Worm (Caenorhabditis elegans): ENCODE measurements around the gene skat-1.

skat-1 gene

ce11 chrIII:8983135-8983534, 13.5 kb downstream of the skat-1 start:
- no peak for TF ChIP-seq mdl-1 (tag; optimal IDR thresholded peaks at IDR 0.05)
- no peak for TF ChIP-seq nhr-12 (tag; optimal IDR thresholded peaks at IDR 0.05)
- TF ChIP-seq Y55F3AM.14 (GFP tag; optimal IDR thresholded peaks at IDR 0.05), result no peak
- no peak for TF ChIP-seq nhr-21 (tag; optimal IDR thresholded peaks at IDR 0.05)
- TF ChIP-seq R02D3.7 (tag; optimal IDR thresholded peaks at IDR 0.05), result no peak
- no peak for TF ChIP-seq nhr-11 (tag; optimal IDR thresholded peaks at IDR 0.05)
- TF ChIP-seq alr-1 (tag; optimal IDR thresholded peaks at IDR 0.05), result no peak
- TF ChIP-seq ceh-16 (tag; optimal IDR thresholded peaks at IDR 0.05), result no peak
- TF ChIP-seq elt-1 (tag; optimal IDR thresholded peaks at IDR 0.05), result no peak
- TF ChIP-seq dmd-4 (tag; optimal IDR thresholded peaks at IDR 0.05), result no peak
- peak; percentile 37 for TF ChIP-seq sma-9 (GFP tag; optimal IDR thresholded peaks at IDR 0.05)
- TF ChIP-seq sma-9 (tag; optimal IDR thresholded peaks at IDR 0.05), result no peak
- TF ChIP-seq lin-39 (tag; optimal IDR thresholded peaks at IDR 0.05), result no peak
- no peak for TF ChIP-seq peb-1 (tag; optimal IDR thresholded peaks at IDR 0.05)
- TF ChIP-seq sma-3 (GFP tag; optimal IDR thresholded peaks at IDR 0.05), result peak; percentile 34
- TF ChIP-seq crh-2 (tag; optimal IDR thresholded peaks at IDR 0.05), result no peak
- TF ChIP-seq sem-4 (tag; optimal IDR thresholded peaks at IDR 0.05), result no peak
- TF ChIP-seq skn-1 (tag; optimal IDR thresholded peaks at IDR 0.05), result no peak
- TF ChIP-seq egl-27 (tag; optimal IDR thresholded peaks at IDR 0.05), result no peak
- TF ChIP-seq nhr-237 (tag; optimal IDR thresholded peaks at IDR 0.05), result no peak
- TF ChIP-seq lsy-2 (tag; optimal IDR thresholded peaks at IDR 0.05), result no peak
- no peak for TF ChIP-seq zag-1 (tag; optimal IDR thresholded peaks at IDR 0.05)
- no peak for TF ChIP-seq snpc-4 (tag; optimal IDR thresholded peaks at IDR 0.05)
- TF ChIP-seq lin-11 (tag; optimal IDR thresholded peaks at IDR 0.05), result no peak
- TF ChIP-seq nhr-10 (tag; optimal IDR thresholded peaks at IDR 0.05), result no peak
- TF ChIP-seq fos-1 (tag; optimal IDR thresholded peaks at IDR 0.05), result no peak
- no peak for TF ChIP-seq ZK546.5 (tag; optimal IDR thresholded peaks at IDR 0.05)
- TF ChIP-seq mab-5 (tag; optimal IDR thresholded peaks at IDR 0.05), result no peak
- TF ChIP-seq nhr-129 (tag; optimal IDR thresholded peaks at IDR 0.05), result no peak
- TF ChIP-seq nhr-25 (tag; optimal IDR thresholded peaks at IDR 0.05), result peak; percentile 41
- TF ChIP-seq ceh-82 (tag; optimal IDR thresholded peaks at IDR 0.05), result no peak
- TF ChIP-seq unc-55 (GFP tag; optimal IDR thresholded peaks at IDR 0.05), result no peak
- TF ChIP-seq elt-3 (tag; optimal IDR thresholded peaks at IDR 0.05), result no peak
- TF ChIP-seq ztf-4 (tag; optimal IDR thresholded peaks at IDR 0.05), result no peak
- no peak for TF ChIP-seq nhr-23 (tag; optimal IDR thresholded peaks at IDR 0.05)
- peak; percentile 41 for TF ChIP-seq blmp-1 (tag; optimal IDR thresholded peaks at IDR 0.05; ENCODE audit: insufficient read depth)

ce11 chrIII:8981847-8982479, 14.6 kb downstream of the skat-1 start, which contains the start of gene pde-2:
Gene pde-2, minus strand, starts transcription at chrIII:8981897.
- peak; percentile 74 for TF ChIP-seq sma-9 (GFP tag; optimal IDR thresholded peaks at IDR 0.05)
- no peak for TF ChIP-seq sma-9 (tag; optimal IDR thresholded peaks at IDR 0.05)
- no peak for TF ChIP-seq nhr-10 (tag; optimal IDR thresholded peaks at IDR 0.05)
- peak; percentile 61 for TF ChIP-seq snpc-4 (tag; optimal IDR thresholded peaks at IDR 0.05)
- no peak for TF ChIP-seq aly-2 (tag; optimal IDR thresholded peaks at IDR 0.05)
- peak; percentile 76 for TF ChIP-seq sem-4 (tag; optimal IDR thresholded peaks at IDR 0.05)
- TF ChIP-seq F13H6.1 (tag; optimal IDR thresholded peaks at IDR 0.05), result peak; percentile 68
- peak; percentile 81 for TF ChIP-seq C34F6.9 (tag; optimal IDR thresholded peaks at IDR 0.05)
- no peak for TF ChIP-seq lin-39 (tag; optimal IDR thresholded peaks at IDR 0.05)
- TF ChIP-seq crh-2 (tag; optimal IDR thresholded peaks at IDR 0.05), result peak; percentile 77
- TF ChIP-seq nhr-6 (tag; optimal IDR thresholded peaks at IDR 0.05), result peak; percentile 61
- no peak for TF ChIP-seq R02D3.7 (tag; optimal IDR thresholded peaks at IDR 0.05)
- TF ChIP-seq nhr-129 (tag; optimal IDR thresholded peaks at IDR 0.05), result peak; percentile 74
- no peak for TF ChIP-seq ama-1 (optimal IDR thresholded peaks at IDR 0.05)
- TF ChIP-seq elt-1 (tag; optimal IDR thresholded peaks at IDR 0.05), result no peak
- TF ChIP-seq mbf-1 (tag; optimal IDR thresholded peaks at IDR 0.05), result no peak
- no peak for TF ChIP-seq ceh-82 (tag; optimal IDR thresholded peaks at IDR 0.05)
- TF ChIP-seq Y55F3AM.14 (GFP tag; optimal IDR thresholded peaks at IDR 0.05), result peak; percentile 12
- peak; percentile 37 for TF ChIP-seq ztf-4 (tag; optimal IDR thresholded peaks at IDR 0.05)
- no peak for TF ChIP-seq nhr-12 (tag; optimal IDR thresholded peaks at IDR 0.05)
- peak; percentile 11 for TF ChIP-seq lin-13 (GFP tag; optimal IDR thresholded peaks at IDR 0.05)
- peak; percentile 6 for TF ChIP-seq sma-3 (GFP tag; optimal IDR thresholded peaks at IDR 0.05)
- TF ChIP-seq skn-1 (tag; optimal IDR thresholded peaks at IDR 0.05), result no peak
- TF ChIP-seq lin-11 (tag; optimal IDR thresholded peaks at IDR 0.05), result no peak
- TF ChIP-seq nhr-77 (tag; optimal IDR thresholded peaks at IDR 0.05), result no peak
- TF ChIP-seq nhr-21 (tag; optimal IDR thresholded peaks at IDR 0.05), result no peak
- peak in 1 of 2 experiments; percentile 16 for TF ChIP-seq mdl-1 (tag; optimal IDR thresholded peaks at IDR 0.05)
- no peak for TF ChIP-seq blmp-1 (tag; optimal IDR thresholded peaks at IDR 0.05; ENCODE audit: insufficient read depth)
- peak in 1 of 2 experiments; percentile 69 for TF ChIP-seq lsy-2 (tag; optimal IDR thresholded peaks at IDR 0.05)
- peak; percentile 38 for TF ChIP-seq nhr-25 (tag; optimal IDR thresholded peaks at IDR 0.05)
- no peak for TF ChIP-seq ztf-11 (tag; optimal IDR thresholded peaks at IDR 0.05)
- TF ChIP-seq unc-62 (GFP tag; optimal IDR thresholded peaks at IDR 0.05), result no peak
- TF ChIP-seq ztf-1 (GFP tag; conservative IDR thresholded peaks at IDR 0.05), result no peak
- TF ChIP-seq unc-55 (GFP tag; optimal IDR thresholded peaks at IDR 0.05), result peak; percentile 50
- peak; percentile 36 for TF ChIP-seq fos-1 (tag; optimal IDR thresholded peaks at IDR 0.05)
- TF ChIP-seq alr-1 (tag; optimal IDR thresholded peaks at IDR 0.05), result no peak
- peak; percentile 75 for TF ChIP-seq zag-1 (tag; optimal IDR thresholded peaks at IDR 0.05)
- TF ChIP-seq nhr-11 (tag; optimal IDR thresholded peaks at IDR 0.05), result no peak
- no peak for TF ChIP-seq nhr-23 (tag; optimal IDR thresholded peaks at IDR 0.05)
- no peak for TF ChIP-seq peb-1 (tag; optimal IDR thresholded peaks at IDR 0.05)
- no peak for TF ChIP-seq egl-27 (tag; optimal IDR thresholded peaks at IDR 0.05)
